Fruit fly (Drosophila melanogaster): Measurements from ENCODE around the gene qua.

The qua gene

DNA sequence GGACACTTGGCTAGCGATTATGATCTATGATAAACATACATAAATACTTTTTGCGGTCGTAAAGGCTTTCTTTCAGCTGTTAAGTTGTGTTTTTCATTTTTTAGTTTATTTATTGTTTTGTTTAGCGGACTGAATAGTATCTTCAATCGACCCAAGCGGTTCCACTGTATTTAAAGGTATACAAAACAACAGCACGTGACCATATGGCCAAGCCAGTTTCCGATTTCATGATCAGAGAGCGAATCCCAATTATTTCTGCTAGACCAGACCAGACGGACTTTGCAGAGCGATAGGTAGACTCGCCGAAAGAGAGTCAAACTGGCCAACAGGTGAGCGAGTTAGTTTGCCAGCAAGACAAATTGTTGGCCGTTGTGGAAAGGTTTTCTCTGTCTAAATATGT is 25.5 kb downstream of the qua start, which contains the start of gene Sgt:
TSS of gene Sgt (plus strand) at position 80 of the 400 bp plus-strand sequence.
- TF ChIP-seq CG14655 (GFP tag; optimal IDR thresholded peaks at IDR 0.05), result no peak
- no peak for TF ChIP-seq EcR (GFP tag; optimal IDR thresholded peaks at IDR 0.05)
- no peak for TF ChIP-seq Pif1B (GFP tag; optimal IDR thresholded peaks at IDR 0.05)
- TF ChIP-seq D1 (tag; optimal IDR thresholded peaks at IDR 0.05), result no peak
- TF ChIP-seq CG17806 (tag; optimal IDR thresholded peaks at IDR 0.05), result no peak
- no peak for TF ChIP-seq CG15710 (tag; optimal IDR thresholded peaks at IDR 0.05)
- TF ChIP-seq gl (tag; optimal IDR thresholded peaks at IDR 0.05), result no peak
- no peak for TF ChIP-seq CG4496 (GFP tag; IDR thresholded peaks at IDR 0.05)
- TF ChIP-seq CG32121 (GFP tag; IDR thresholded peaks at IDR 0.05), result no peak
- TF ChIP-seq CG13204 (GFP tag; optimal IDR thresholded peaks at IDR 0.05), result no peak
- TF ChIP-seq CG8159 (tag; optimal IDR thresholded peaks at IDR 0.05), result no peak
- no peak for TF ChIP-seq Snoo (tag; optimal IDR thresholded peaks at IDR 0.05)
- no peak for TF ChIP-seq CG8301 (tag; optimal IDR thresholded peaks at IDR 0.05)
- no peak for TF ChIP-seq Ets98B (GFP tag; IDR thresholded peaks at IDR 0.05)
- TF ChIP-seq rn (GFP tag; IDR thresholded peaks at IDR 0.05), result no peak
- no peak for TF ChIP-seq CG34367 (tag; optimal IDR thresholded peaks at IDR 0.05)

DNA sequence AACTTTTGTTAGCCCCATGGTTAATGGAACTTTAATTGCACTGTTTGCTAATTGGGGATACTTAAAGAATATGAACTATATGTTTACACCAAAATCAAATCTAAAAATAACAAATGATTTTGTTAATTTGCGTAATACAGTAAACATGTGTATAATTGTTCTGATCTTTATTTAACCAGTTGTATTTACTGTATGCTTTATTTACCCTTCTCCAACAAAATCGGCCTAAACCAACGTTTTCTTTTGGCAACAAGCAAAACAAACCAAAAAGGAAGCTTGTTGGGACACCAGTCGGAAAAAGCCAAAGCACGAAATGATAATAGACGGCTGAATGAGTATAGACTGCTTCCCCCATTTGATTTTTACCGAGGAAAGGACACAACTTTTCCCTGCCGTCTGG is 26.4 kb downstream of the qua start:
- TF ChIP-seq CG4496 (GFP tag; IDR thresholded peaks at IDR 0.05) (no peak), CG10348 (GFP tag; IDR thresholded peaks at IDR 0.05) (no peak), Pif1A (GFP tag; optimal IDR thresholded peaks at IDR 0.05) (no peak), CG15710 (tag; optimal IDR thresholded peaks at IDR 0.05) (no peak), CG17806 (tag; optimal IDR thresholded peaks at IDR 0.05) (no peak), CG13204 (GFP tag; optimal IDR thresholded peaks at IDR 0.05) (no peak), Pif1B (GFP tag; optimal IDR thresholded peaks at IDR 0.05) (no peak)

DNA sequence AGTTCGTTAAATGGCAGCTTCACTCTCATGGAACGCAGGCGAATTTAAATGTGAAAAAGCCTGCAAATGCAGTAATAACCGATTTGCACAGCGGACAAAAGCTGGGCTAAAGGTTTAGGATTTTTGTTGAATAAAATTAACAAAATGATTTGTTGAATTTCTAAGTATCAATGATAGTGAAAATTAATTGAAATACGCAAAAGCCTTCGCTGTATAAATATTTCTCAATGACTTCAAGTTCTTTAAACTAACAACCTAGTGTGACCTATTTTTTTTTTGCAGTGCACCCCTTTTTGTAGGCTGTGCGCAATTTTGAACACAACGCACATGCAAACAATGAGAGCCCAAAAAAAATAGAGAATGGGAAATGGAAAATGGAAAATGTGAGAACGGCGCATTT is 30.1 kb downstream of the qua start:
- peak; percentile 36 for TF ChIP-seq CG17806 (tag; optimal IDR thresholded peaks at IDR 0.05)
- TF ChIP-seq fd96Ca (GFP tag; IDR thresholded peaks at IDR 0.05), result 0 out of 3 replicates have a peak, but pooled peaks have one; percentile 12
- TF ChIP-seq D1 (tag; optimal IDR thresholded peaks at IDR 0.05), result no peak
- no peak for TF ChIP-seq gl (tag; optimal IDR thresholded peaks at IDR 0.05)
- peak; percentile 53 for TF ChIP-seq CG4496 (GFP tag; IDR thresholded peaks at IDR 0.05)
- TF ChIP-seq CG32121 (GFP tag; IDR thresholded peaks at IDR 0.05), result 0 out of 2 replicates have a peak, but pooled peaks have one; percentile 48
- TF ChIP-seq CG15710 (tag; optimal IDR thresholded peaks at IDR 0.05), result peak; percentile 49
- no peak; the same call in 1 of the 2 replicates for TF ChIP-seq Ets98B (GFP tag; IDR thresholded peaks at IDR 0.05)
- TF ChIP-seq CG34367 (tag; optimal IDR thresholded peaks at IDR 0.05), result peak; percentile 28
- TF ChIP-seq CG8301 (tag; optimal IDR thresholded peaks at IDR 0.05), result peak; percentile 54
- TF ChIP-seq Pif1A (GFP tag; optimal IDR thresholded peaks at IDR 0.05), result peak; percentile 34
- peak; percentile 38; the same call in 1 of the 2 replicates for TF ChIP-seq CG12605 (GFP tag; IDR thresholded peaks at IDR 0.05)
- TF ChIP-seq Pif1B (GFP tag; optimal IDR thresholded peaks at IDR 0.05), result no peak
- TF ChIP-seq EcR (GFP tag; optimal IDR thresholded peaks at IDR 0.05), result no peak
- peak; percentile 46 for TF ChIP-seq CG9948 (tag; optimal IDR thresholded peaks at IDR 0.05)
- TF ChIP-seq CG14655 (GFP tag; optimal IDR thresholded peaks at IDR 0.05), result peak; percentile 56
- TF ChIP-seq CG13204 (GFP tag; optimal IDR thresholded peaks at IDR 0.05), result no peak
- TF ChIP-seq rn (GFP tag; IDR thresholded peaks at IDR 0.05), result no peak
- TF ChIP-seq CG8159 (tag; optimal IDR thresholded peaks at IDR 0.05), result peak; percentile 44
- TF ChIP-seq CG10348 (GFP tag; IDR thresholded peaks at IDR 0.05), result no peak
- TF ChIP-seq Snoo (tag; optimal IDR thresholded peaks at IDR 0.05), result no peak

DNA sequence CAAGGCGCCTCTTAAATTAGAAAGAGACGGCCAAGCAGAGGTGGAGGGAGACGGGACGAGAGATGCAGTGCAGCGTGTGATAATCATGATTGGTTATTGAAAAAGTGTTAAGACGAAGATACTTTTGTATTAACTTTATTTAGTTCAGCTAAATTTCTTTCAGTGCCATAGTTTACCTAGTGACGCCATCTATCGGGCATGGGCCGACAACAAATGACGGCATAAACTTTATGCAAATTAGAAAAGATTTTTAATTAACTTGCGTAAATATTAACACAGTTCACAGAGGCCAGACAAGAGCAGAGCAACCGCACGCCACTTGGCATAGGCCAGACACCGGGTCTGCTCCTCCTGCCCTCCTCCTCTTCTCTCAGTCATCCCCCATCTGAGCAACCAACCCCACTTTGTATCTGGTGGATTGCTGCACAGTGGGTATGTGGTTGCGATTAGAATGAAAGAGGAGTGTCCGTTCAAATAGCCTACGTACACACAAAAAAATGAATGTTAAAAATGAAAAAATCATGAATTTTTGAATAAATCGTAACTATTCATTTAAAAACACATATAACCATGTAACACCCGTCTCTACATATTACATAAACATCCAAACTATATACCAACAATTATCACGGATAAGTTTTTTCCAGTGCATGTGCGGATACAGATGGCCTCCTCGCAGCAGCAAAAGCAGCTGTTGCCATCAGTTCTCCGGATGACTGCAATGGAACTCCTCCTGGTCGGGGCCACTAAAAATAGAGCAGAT is 30.9 kb downstream of the qua start:
- peak; percentile 87 for TF ChIP-seq CG14655 (GFP tag; optimal IDR thresholded peaks at IDR 0.05)
- peak; percentile 53 for TF ChIP-seq D1 (tag; optimal IDR thresholded peaks at IDR 0.05)
- peak; percentile 86; the same call in 1 of the 2 replicates for TF ChIP-seq Ets98B (GFP tag; IDR thresholded peaks at IDR 0.05)
- TF ChIP-seq CG13204 (GFP tag; optimal IDR thresholded peaks at IDR 0.05), result no peak
- peak; percentile 82 for TF ChIP-seq CG34367 (tag; optimal IDR thresholded peaks at IDR 0.05)
- peak; percentile 83 for TF ChIP-seq CG9948 (tag; optimal IDR thresholded peaks at IDR 0.05)
- no peak for TF ChIP-seq EcR (GFP tag; optimal IDR thresholded peaks at IDR 0.05)
- peak; percentile 70; the same call in 2 of the 3 replicates for TF ChIP-seq fd96Ca (GFP tag; IDR thresholded peaks at IDR 0.05)
- peak; percentile 81 for TF ChIP-seq Pif1A (GFP tag; optimal IDR thresholded peaks at IDR 0.05)
- TF ChIP-seq rn (GFP tag; IDR thresholded peaks at IDR 0.05), result peak; percentile 40; the same call in 1 of the 2 replicates
- peak; percentile 87 for TF ChIP-seq CG4496 (GFP tag; IDR thresholded peaks at IDR 0.05)
- peak; percentile 48; the same call in 1 of the 2 replicates for TF ChIP-seq CG10348 (GFP tag; IDR thresholded peaks at IDR 0.05)
- TF ChIP-seq Snoo (tag; optimal IDR thresholded peaks at IDR 0.05), result peak; percentile 26
- TF ChIP-seq CG17806 (tag; optimal IDR thresholded peaks at IDR 0.05), result peak; percentile 81
- TF ChIP-seq CG15710 (tag; optimal IDR thresholded peaks at IDR 0.05), result peak; percentile 77
- peak; percentile 82 for TF ChIP-seq CG8159 (tag; optimal IDR thresholded peaks at IDR 0.05)
- peak; percentile 79; the same call in 1 of the 2 replicates for TF ChIP-seq CG12605 (GFP tag; IDR thresholded peaks at IDR 0.05)
- TF ChIP-seq gl (tag; optimal IDR thresholded peaks at IDR 0.05), result peak; percentile 61
- TF ChIP-seq CG8301 (tag; optimal IDR thresholded peaks at IDR 0.05), result peak; percentile 88
- peak; percentile 80 for TF ChIP-seq CG32121 (GFP tag; IDR thresholded peaks at IDR 0.05)
- peak; percentile 65 for TF ChIP-seq Pif1B (GFP tag; optimal IDR thresholded peaks at IDR 0.05)

DNA sequence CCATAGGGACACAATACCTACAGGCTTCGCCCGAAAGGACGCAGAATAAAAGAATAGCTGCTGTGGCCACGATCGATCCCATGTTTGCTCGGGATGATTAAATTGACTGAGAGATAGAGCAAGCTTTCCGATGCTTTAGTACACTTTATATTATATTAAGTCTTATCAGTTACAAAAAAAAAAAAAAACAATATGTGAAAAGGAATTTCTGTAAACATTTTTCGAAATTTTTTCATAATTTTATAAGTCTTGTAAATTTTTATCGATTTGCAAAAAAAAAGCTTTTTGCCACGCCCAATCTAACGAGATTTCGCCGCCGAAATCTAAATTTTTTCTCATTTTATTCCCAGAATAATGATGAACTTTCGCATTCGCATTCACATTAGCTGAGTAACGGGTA is 39.1 kb downstream of the qua start, which contains the start of gene CG18563:
TSS of gene CG18563 (minus strand) at position 101 of the 400 bp plus-strand sequence.
- TF ChIP-seq CG14655 (GFP tag; optimal IDR thresholded peaks at IDR 0.05) (no peak), CG9948 (tag; optimal IDR thresholded peaks at IDR 0.05) (no peak), fd96Ca (GFP tag; IDR thresholded peaks at IDR 0.05) (no peak), gl (tag; optimal IDR thresholded peaks at IDR 0.05) (no peak), CG12605 (GFP tag; IDR thresholded peaks at IDR 0.05) (no peak), Ets98B (GFP tag; IDR thresholded peaks at IDR 0.05) (no peak), CG8159 (tag; optimal IDR thresholded peaks at IDR 0.05) (no peak), CG4496 (GFP tag; IDR thresholded peaks at IDR 0.05) (no peak), CG15710 (tag; optimal IDR thresholded peaks at IDR 0.05) (no peak), CG13204 (GFP tag; optimal IDR thresholded peaks at IDR 0.05) (no peak), CG10348 (GFP tag; IDR thresholded peaks at IDR 0.05) (no peak), D1 (tag; optimal IDR thresholded peaks at IDR 0.05) (no peak), EcR (GFP tag; optimal IDR thresholded peaks at IDR 0.05) (no peak)

Data from whole organism, pupa.